Worm (Caenorhabditis elegans) whole organism, L1 larva: ENCODE data around the gene oma-1.

Experiments used
- C16A3.4 ChIP-seq: fragments of 150-350 bp; optimal IDR thresholded peaks from 2 replicates; lab custom pipeline; 2014; ENCODE audit warnings: missing biosample characterization, missing genetic modification characterization
- C34B4.2 ChIP-seq: sonication (generic microtip); optimal IDR thresholded peaks from 2 replicates; lab custom pipeline; 2017; ENCODE audit warnings: mild to moderate bottlenecking, missing genetic modification characterization, missing compliant biosample characterization
- F16B12.6 ChIP-seq: fragments of 150-350 bp; optimal IDR thresholded peaks from 2 replicates; lab custom pipeline; 2014; ENCODE audit warnings: missing biosample characterization, missing genetic modification characterization
- Y116A8C.19 ChIP-seq: sonication (generic microtip); optimal IDR thresholded peaks from 2 replicates; lab custom pipeline; 2016; ENCODE audit warnings: missing compliant biosample characterization, missing genetic modification characterization, borderline replicate concordance
- aha-1 ChIP-seq: fragments of 150-350 bp; optimal IDR thresholded peaks from 2 replicates; lab custom pipeline; 2014; ENCODE audit warnings: missing biosample characterization, missing genetic modification characterization
- alr-1 ChIP-seq: fragments of 200-800 bp; sonication (Bioruptor generic); optimal IDR thresholded peaks from 2 replicates; lab custom pipeline; 2018; ENCODE audit warnings: borderline replicate concordance, mild to moderate bottlenecking, missing genetic modification characterization, missing compliant biosample characterization
- aly-2 ChIP-seq: fragments of 150-350 bp; optimal IDR thresholded peaks from 2 replicates; lab custom pipeline; 2014; ENCODE audit warnings: missing biosample characterization, missing genetic modification characterization
- ama-1 ChIP-seq: fragments of 150-350 bp; optimal IDR thresholded peaks from 2 replicates; lab custom pipeline; 2014
- ceh-63 ChIP-seq: fragments of 200-800 bp; sonication (Bioruptor generic); optimal IDR thresholded peaks from 2 replicates; lab custom pipeline; 2018; ENCODE audit warnings: mild to moderate bottlenecking, missing genetic modification characterization, missing compliant biosample characterization
- ceh-8 ChIP-seq: fragments of 200-800 bp; sonication (Bioruptor generic); optimal IDR thresholded peaks from 2 replicates; lab custom pipeline; 2018; ENCODE audit warnings: mild to moderate bottlenecking, missing genetic modification characterization, moderate library complexity, missing compliant biosample characterization
- ceh-82 ChIP-seq, 3 experiments: fragments of 150-350 bp in 1 of 3; sonication (generic microtip) in 2 of 3; optimal IDR thresholded peaks; 2 replicates each; lab custom pipeline; 2014 to 2017; ENCODE audit warnings: missing biosample characterization in 3 of 3, missing genetic modification characterization in 3 of 3
- ceh-88 ChIP-seq: fragments of 200-800 bp; sonication (Bioruptor generic); IDR thresholded peaks from 2 replicates; pipeline ENCODE4 v1.3.6; 2022; ENCODE audit warnings: missing genetic modification characterization, missing compliant biosample characterization
- ceh-90 ChIP-seq: sonication (generic microtip); optimal IDR thresholded peaks from 2 replicates; lab custom pipeline; 2016; ENCODE audit warnings: missing genetic modification characterization, missing compliant biosample characterization
- ces-1 ChIP-seq: fragments of 150-350 bp; optimal IDR thresholded peaks from 2 replicates; lab custom pipeline; 2014; ENCODE audit warnings: missing biosample characterization, missing genetic modification reagents, missing genetic modification characterization
- dpl-1 ChIP-seq, 3 experiments: fragments of 150-350 bp in 2 of 3; sonication (generic microtip) in 1 of 3; optimal IDR thresholded peaks; 2 replicates each; lab custom pipeline; 2014 to 2017; ENCODE audit warnings: missing biosample characterization in 3 of 3, missing genetic modification characterization in 3 of 3, missing genetic modification reagents in 3 of 3
- efl-1 ChIP-seq, 4 experiments: fragments of 150-350 bp; optimal IDR thresholded peaks in 3 of 4; peaks in 1 of 4; 1 replicate in 1 of 4; 2 replicates in 3 of 4; lab custom pipeline; 2014; ENCODE audit warnings: missing biosample characterization in 2 of 4, missing genetic modification characterization in 2 of 4, missing genetic modification reagents in 2 of 4
- efl-3 ChIP-seq: fragments of 200-800 bp; sonication (Bioruptor generic); optimal IDR thresholded peaks from 2 replicates; lab custom pipeline; 2018; ENCODE audit warnings: mild to moderate bottlenecking, missing genetic modification characterization, missing compliant biosample characterization
- egl-13 ChIP-seq: sonication (generic microtip); optimal IDR thresholded peaks from 2 replicates; lab custom pipeline; 2016; ENCODE audit warnings: missing genotype, missing genetic modification reagents, missing genetic modification characterization, missing compliant biosample characterization
- egl-27 ChIP-seq, 2 experiments: fragments of 150-350 bp in 1 of 2; sonication (generic microtip); optimal IDR thresholded peaks; 3 replicates each; lab custom pipeline; 2017 to 2018; ENCODE audit warnings: missing biosample characterization in 2 of 2, missing genetic modification characterization in 2 of 2, missing genetic modification reagents in 2 of 2
- elt-2 ChIP-seq: sonication (generic microtip); optimal IDR thresholded peaks from 2 replicates; lab custom pipeline; 2016; ENCODE audit warnings: missing genetic modification characterization, mild to moderate bottlenecking, inconsistent platforms, missing compliant biosample characterization, missing genetic modification reagents
- elt-3 ChIP-seq, 6 experiments: fragments of 150-350 bp in 1 of 6; sonication (generic microtip); optimal IDR thresholded peaks; 2 replicates each; lab custom pipeline; 2017 to 2018; ENCODE audit warnings: missing biosample characterization in 6 of 6, missing genetic modification characterization in 6 of 6, inconsistent platforms in 1 of 6
- fkh-10 ChIP-seq: sonication (generic microtip); optimal IDR thresholded peaks from 2 replicates; lab custom pipeline; 2017; ENCODE audit warnings: missing biosample characterization, missing genetic modification reagents, missing genetic modification characterization
- fkh-4 ChIP-seq: sonication (generic microtip); optimal IDR thresholded peaks from 2 replicates; lab custom pipeline; 2016; ENCODE audit warnings: missing compliant biosample characterization, missing genetic modification characterization, borderline replicate concordance
- grh-1 ChIP-seq: fragments of 200-800 bp; sonication (Bioruptor generic); IDR thresholded peaks from 2 replicates; pipeline ENCODE4 v1.3.6; 2022; ENCODE audit warnings: missing genetic modification reagents, missing genetic modification characterization, missing compliant biosample characterization
- hlh-4 ChIP-seq: sonication (generic microtip); optimal IDR thresholded peaks from 2 replicates; lab custom pipeline; 2016; ENCODE audit warnings: mild to moderate bottlenecking, missing genetic modification characterization, missing compliant biosample characterization
- hpl-2 ChIP-seq: fragments of 150-350 bp; optimal IDR thresholded peaks from 2 replicates; lab custom pipeline; 2014; ENCODE audit warnings: missing biosample characterization, missing genetic modification reagents, missing genetic modification characterization
- isw-1 ChIP-seq: fragments of 200-800 bp; sonication (Bioruptor generic); IDR thresholded peaks from 2 replicates; pipeline ENCODE4 v1.3.6; 2022; ENCODE audit warnings: missing genetic modification characterization, missing compliant biosample characterization
- lin-13 ChIP-seq: fragments of 150-350 bp; optimal IDR thresholded peaks from 2 replicates; lab custom pipeline; 2014; ENCODE audit warnings: missing biosample characterization, missing genetic modification reagents, missing genetic modification characterization
- lin-14 ChIP-seq: fragments of 200-800 bp; sonication (Bioruptor generic); optimal IDR thresholded peaks from 2 replicates; lab custom pipeline; 2018; ENCODE audit warnings: mild to moderate bottlenecking, missing genetic modification characterization, moderate library complexity, missing compliant biosample characterization
- lin-15B ChIP-seq: fragments of 150-350 bp; sonication (generic microtip); optimal IDR thresholded peaks from 3 replicates; lab custom pipeline; 2014; ENCODE audit warnings: missing biosample characterization, missing genetic modification characterization
- lin-35 ChIP-seq, 2 experiments: fragments of 150-350 bp; optimal IDR thresholded peaks; 2 replicates each; lab custom pipeline; 2014; ENCODE audit warnings: missing biosample characterization in 2 of 2, missing genetic modification characterization in 2 of 2, missing genetic modification reagents in 2 of 2
- lin-39 ChIP-seq: fragments of 150-350 bp; optimal IDR thresholded peaks from 2 replicates; lab custom pipeline; 2014; ENCODE audit warnings: missing biosample characterization, missing genetic modification reagents, missing genetic modification characterization
- lir-3 ChIP-seq: sonication (generic microtip); optimal IDR thresholded peaks from 2 replicates; lab custom pipeline; 2016; ENCODE audit warnings: mild to moderate bottlenecking, missing genetic modification characterization, moderate library complexity, missing compliant biosample characterization; ENCODE audit not compliant: poor library complexity
- mef-2 ChIP-seq: fragments of 150-350 bp; optimal IDR thresholded peaks from 2 replicates; lab custom pipeline; 2014; ENCODE audit warnings: missing biosample characterization, missing genetic modification characterization
- nhr-11 ChIP-seq: fragments of 150-350 bp; optimal IDR thresholded peaks from 2 replicates; lab custom pipeline; 2014; ENCODE audit warnings: missing biosample characterization, missing genetic modification characterization
- nhr-19 ChIP-seq: fragments of 200-800 bp; sonication (Bioruptor generic); conservative IDR thresholded peaks from 2 replicates; pipeline ENCODE4 v1.3.6; 2022; ENCODE audit warnings: missing genetic modification characterization, missing compliant biosample characterization
- nhr-28 ChIP-seq: fragments of 150-350 bp; optimal IDR thresholded peaks from 2 replicates; lab custom pipeline; 2014; ENCODE audit warnings: missing biosample characterization, missing genetic modification characterization
- nhr-47 ChIP-seq: sonication (generic microtip); optimal IDR thresholded peaks from 2 replicates; lab custom pipeline; 2016; ENCODE audit warnings: mild to moderate bottlenecking, missing genetic modification characterization, moderate library complexity, missing compliant biosample characterization
- nhr-76 ChIP-seq: sonication (generic microtip); optimal IDR thresholded peaks from 2 replicates; lab custom pipeline; 2017; ENCODE audit warnings: missing biosample characterization, missing genetic modification characterization
- nhr-77 ChIP-seq: fragments of 150-350 bp; optimal IDR thresholded peaks from 2 replicates; lab custom pipeline; 2014; ENCODE audit warnings: missing biosample characterization, missing genetic modification characterization
- nhr-85 ChIP-seq: sonication (generic microtip); peaks from one replicate; lab custom pipeline; 2016; ENCODE audit warnings: missing genetic modification characterization, inconsistent platforms, missing compliant biosample characterization
- pax-3 ChIP-seq: fragments of 200-800 bp; sonication (Bioruptor generic); optimal IDR thresholded peaks from 2 replicates; lab custom pipeline; 2018; ENCODE audit warnings: mild to moderate bottlenecking, missing genetic modification characterization, moderate library complexity, missing compliant biosample characterization
- rnt-1 ChIP-seq: sonication (generic microtip); optimal IDR thresholded peaks from 2 replicates; lab custom pipeline; 2016; ENCODE audit warnings: mild to moderate bottlenecking, missing genetic modification characterization, moderate library complexity, missing compliant biosample characterization
- skn-1 ChIP-seq: fragments of 150-350 bp; optimal IDR thresholded peaks from 2 replicates; lab custom pipeline; 2014; ENCODE audit warnings: missing biosample characterization, missing genetic modification characterization
- snpc-4 ChIP-seq: fragments of 150-350 bp; optimal IDR thresholded peaks from 2 replicates; lab custom pipeline; 2014; ENCODE audit warnings: missing biosample characterization, missing genetic modification characterization
- snu-23 ChIP-seq: sonication (generic microtip); optimal IDR thresholded peaks from 2 replicates; lab custom pipeline; 2016; ENCODE audit warnings: missing genetic modification characterization, missing compliant biosample characterization
- sox-4 ChIP-seq: sonication (generic microtip); optimal IDR thresholded peaks from 2 replicates; lab custom pipeline; 2016; ENCODE audit warnings: missing genetic modification characterization, missing compliant biosample characterization
- sptf-1 ChIP-seq: fragments of 150-350 bp; optimal IDR thresholded peaks from 2 replicates; lab custom pipeline; 2014; ENCODE audit warnings: missing biosample characterization, missing genetic modification characterization
- sup-37 ChIP-seq: fragments of 200-800 bp; sonication (Bioruptor generic); optimal IDR thresholded peaks from 2 replicates; lab custom pipeline; 2018; ENCODE audit warnings: mild to moderate bottlenecking, missing genetic modification characterization, missing compliant biosample characterization
- tlp-1 ChIP-seq: fragments of 150-350 bp; optimal IDR thresholded peaks from 2 replicates; lab custom pipeline; 2014; ENCODE audit warnings: missing biosample characterization, missing genetic modification characterization
- unc-130 ChIP-seq: fragments of 150-350 bp; optimal IDR thresholded peaks from 2 replicates; lab custom pipeline; 2017; ENCODE audit warnings: missing biosample characterization, missing genetic modification characterization, inconsistent platforms
- ztf-11 ChIP-seq, 2 experiments: sonication (generic microtip); optimal IDR thresholded peaks; 2 replicates each; lab custom pipeline; 2016 to 2017; ENCODE audit warnings: missing genetic modification characterization in 2 of 2, missing biosample characterization in 1 of 2, missing compliant biosample characterization in 1 of 2
- ztf-4 ChIP-seq: fragments of 150-350 bp; optimal IDR thresholded peaks from 2 replicates; lab custom pipeline; 2014; ENCODE audit warnings: missing biosample characterization, missing genetic modification characterization

The oma-1 gene

ce11 chrIV:8893746-8894145 lies 5.0 kb downstream of the oma-1 start, which contains the start of gene rad-54.L2:
TSS of gene rad-54.L2 (plus strand) at chrIV:8894077.
- TF ChIP-seq ces-1 (GFP tag; lab: Kevin White, UChicago) (no peak), ceh-82 (tag; optimal IDR thresholded peaks at IDR 0.05; lab: Kevin White, UChicago) (no peak), sox-4 (no peak), ceh-63 (GFP tag; lab: Kevin White, UChicago) (no peak), nhr-76 (tag; lab: Kevin White, UChicago) (no peak), nhr-19 (GFP tag; lab: Robert Waterston, UW) (no peak), dpl-1 (GFP tag; optimal IDR thresholded peaks at IDR 0.05; lab: Kevin White, UChicago) (peak; percentile 43 to 63 (median 52)), Y116A8C.19 (tag; lab: Kevin White, UChicago) (no peak), alr-1 (tag; lab: Kevin White, UChicago) (no peak), ceh-90 (tag; lab: Kevin White, UChicago) (no peak), nhr-77 (tag; lab: Kevin White, UChicago) (peak; percentile 10), lin-39 (tag; lab: Kevin White, UChicago) (no peak), efl-1 (optimal IDR thresholded peaks at IDR 0.05; lab: Kevin White, UChicago) (peak; percentile 54 to 65), efl-1 (GFP tag; optimal IDR thresholded peaks at IDR 0.05 in 1 of 2; lab: Kevin White, UChicago) (peak; percentile 65 to 93), C16A3.4 (tag; lab: Kevin White, UChicago) (no peak), C34B4.2 (tag; lab: Kevin White, UChicago) (no peak), pax-3 (tag; lab: Kevin White, UChicago) (no peak), lin-14 (GFP tag; lab: Kevin White, UChicago) (peak; percentile 76), mef-2 (tag; lab: Kevin White, UChicago) (no peak), hpl-2 (no peak), ztf-4 (no peak), nhr-47 (tag; lab: Kevin White, UChicago) (peak; percentile 64), hlh-4 (tag; lab: Kevin White, UChicago) (no peak), lin-15B (tag; lab: Kevin White, UChicago) (peak; percentile 35), sptf-1 (tag; lab: Kevin White, UChicago) (no peak), ama-1 (lab: Kevin White, UChicago) (no peak), rnt-1 (tag; lab: Kevin White, UChicago) (no peak), snpc-4 (peak; percentile 19), F16B12.6 (tag; lab: Kevin White, UChicago) (peak; percentile 12), lin-35 (GFP tag; optimal IDR thresholded peaks at IDR 0.05; lab: Kevin White, UChicago) (peak; percentile 58 to 80), grh-1 (no peak), ceh-8 (GFP tag; lab: Kevin White, UChicago) (no peak), aly-2 (no peak), ztf-11 (tag; optimal IDR thresholded peaks at IDR 0.05; lab: Kevin White, UChicago) (no peak), lir-3 (tag; lab: Kevin White, UChicago) (no peak), fkh-4 (tag; lab: Kevin White, UChicago) (no peak), tlp-1 (no peak), efl-3 (no peak), egl-27 (tag; optimal IDR thresholded peaks at IDR 0.05; lab: Kevin White, UChicago) (no peak), ceh-88 (no peak), nhr-28 (tag; lab: Kevin White, UChicago) (no peak), skn-1 (tag; lab: Kevin White, UChicago) (peak; percentile 78), lin-13 (GFP tag; lab: Kevin White, UChicago) (peak; percentile 43), aha-1 (tag; lab: Kevin White, UChicago) (no peak), unc-130 (tag; lab: Kevin White, UChicago) (no peak), nhr-11 (no peak), nhr-85 (tag; lab: Kevin White, UChicago) (peak; percentile 5), elt-3 (tag; optimal IDR thresholded peaks at IDR 0.05; lab: Kevin White, UChicago) (peak in 1 of 6 experiments; percentile 3), isw-1 (GFP tag; lab: Robert Waterston, UW) (no peak), elt-2 (tag; lab: Kevin White, UChicago) (no peak), snu-23 (GFP tag; lab: Kevin White, UChicago) (peak; percentile 64), fkh-10 (no peak), egl-13 (tag; lab: Kevin White, UChicago) (peak; percentile 4), sup-37 (GFP tag; lab: Kevin White, UChicago) (no peak)
